Fruit fly (Drosophila melanogaster): ENCODE measurements around the gene CG6763.

Gene CG6763

dm6 chr3R:23326292-23326691, 42.5 kb downstream of the CG6763 start (continued):
- TF ChIP-seq tup (GFP tag; optimal IDR thresholded peaks at IDR 0.05) (peak; percentile 63), fru (optimal IDR thresholded peaks at IDR 0.05) (no peak), CG34376 (GFP tag; optimal IDR thresholded peaks at IDR 0.05) (no peak), gce (GFP tag; IDR thresholded peaks at IDR 0.05) (0 out of 3 replicates have a peak, but pooled peaks have one; percentile 47), D19A (tag; optimal IDR thresholded peaks at IDR 0.05) (peak; percentile 79), her (GFP tag; optimal IDR thresholded peaks at IDR 0.05) (peak; percentile 85), Spps (tag; optimal IDR thresholded peaks at IDR 0.05) (peak; percentile 84), CG18599 (GFP tag; optimal IDR thresholded peaks at IDR 0.05) (peak; percentile 86), CG16815 (GFP tag; optimal IDR thresholded peaks at IDR 0.05) (peak; percentile 88), Dek (tag; optimal IDR thresholded peaks at IDR 0.05) (peak; percentile 69), Fer2 (tag; optimal IDR thresholded peaks at IDR 0.05) (peak; percentile 23), dmrt99B (tag; optimal IDR thresholded peaks at IDR 0.05) (peak; percentile 82), so (GFP tag; IDR thresholded peaks at IDR 0.05) (peak; percentile 71; the same call in 2 of the 3 replicates), sima (GFP tag; optimal IDR thresholded peaks at IDR 0.05) (peak; percentile 30), ab (GFP tag; optimal IDR thresholded peaks at IDR 0.05) (peak; percentile 83), YL-1 (GFP tag; optimal IDR thresholded peaks at IDR 0.05) (peak; percentile 38), crp (GFP tag; optimal IDR thresholded peaks at IDR 0.05) (peak in 1 of 2 experiments; percentile 28), CG12236 (GFP tag; optimal IDR thresholded peaks at IDR 0.05) (peak; percentile 75), gsb-n (tag; optimal IDR thresholded peaks at IDR 0.05) (peak; percentile 88), Pdp1 (GFP tag; optimal IDR thresholded peaks at IDR 0.05) (peak; percentile 84 to 86), CG11560 (tag; IDR thresholded peaks at IDR 0.05) (peak; percentile 69; the same call in 2 of the 3 replicates), CG12219 (GFP tag; optimal IDR thresholded peaks at IDR 0.05) (peak; percentile 88), CG4404 (GFP tag; IDR thresholded peaks at IDR 0.05) (peak; percentile 67), Deaf1 (tag; optimal IDR thresholded peaks at IDR 0.05) (peak; percentile 68), twi (tag; optimal IDR thresholded peaks at IDR 0.05) (peak; percentile 73), Myb (GFP tag; optimal IDR thresholded peaks at IDR 0.05) (peak; percentile 71), CG1024 (GFP tag; IDR thresholded peaks at IDR 0.05) (peak; percentile 54; the same call in 1 of the 2 replicates), Taf1 (GFP tag; IDR thresholded peaks at IDR 0.05) (0 out of 2 replicates have a peak, but pooled peaks have one; percentile 52), CG7839 (tag; optimal IDR thresholded peaks at IDR 0.05) (peak; percentile 88), CG42726 (GFP tag; IDR thresholded peaks at IDR 0.05; ENCODE audit: partially characterized antibody) (no peak), az2 (GFP tag; optimal IDR thresholded peaks at IDR 0.05) (peak; percentile 86), Drgx (GFP tag; IDR thresholded peaks at IDR 0.05) (peak; percentile 95), NK7.1 (GFP tag; optimal IDR thresholded peaks at IDR 0.05) (peak; percentile 72), CG15073 (GFP tag; optimal IDR thresholded peaks at IDR 0.05) (no peak), p53 (GFP tag; optimal IDR thresholded peaks at IDR 0.05) (peak; percentile 40), grau (tag; optimal IDR thresholded peaks at IDR 0.05) (peak; percentile 85), lola (GFP tag; optimal IDR thresholded peaks at IDR 0.05) (peak in 1 of 3 experiments; percentile 93), sob (GFP tag; IDR thresholded peaks at IDR 0.05) (peak; percentile 83), CG13894 (tag; optimal IDR thresholded peaks at IDR 0.05) (no peak), D (optimal IDR thresholded peaks at IDR 0.05) (no peak), D (GFP tag; optimal IDR thresholded peaks at IDR 0.05) (peak; percentile 83), CG11398 (GFP tag; optimal IDR thresholded peaks at IDR 0.05) (peak; percentile 85), CG6272 (GFP tag; IDR thresholded peaks at IDR 0.05) (peak; percentile 51; the same call in 1 of the 2 replicates), CG34224 (GFP tag; IDR thresholded peaks at IDR 0.05; ENCODE audit: partially characterized antibody) (no peak), maf-S (GFP tag; optimal IDR thresholded peaks at IDR 0.05) (peak; percentile 78), CG18619 (GFP tag; optimal IDR thresholded peaks at IDR 0.05) (peak; percentile 69), Sin3A (optimal IDR thresholded peaks at IDR 0.05) (no peak), Blimp-1 (GFP tag; optimal IDR thresholded peaks at IDR 0.05) (peak; percentile 89), oc (tag; optimal IDR thresholded peaks at IDR 0.05) (peak; percentile 72), bowl (GFP tag; IDR thresholded peaks at IDR 0.05) (no peak), nom (GFP tag; optimal IDR thresholded peaks at IDR 0.05) (peak; percentile 91)

All from whole organism, embryonic.